Fruit fly (Drosophila melanogaster) whole organism, pupa: ENCODE data around the gene CG46059.

Experiments used
- CG10348 ChIP-seq: fragments of 200-800 bp; sonication (Bioruptor generic); IDR thresholded peaks from 2 replicates; pipeline ENCODE4 v1.3.6; 2022; ENCODE audit warnings: missing biosample characterization, missing genetic modification characterization
- CG12605 ChIP-seq: fragments of 200-800 bp; sonication (Bioruptor generic); IDR thresholded peaks from 2 replicates; pipeline ENCODE4 v1.3.6; 2022; ENCODE audit warnings: missing biosample characterization, missing genetic modification characterization
- CG13204 ChIP-seq: fragments of 200-800 bp; sonication (Bioruptor generic); optimal IDR thresholded peaks from 2 replicates; lab custom pipeline; 2018; ENCODE audit warnings: missing biosample characterization, mild to moderate bottlenecking, missing genetic modification characterization, moderate library complexity
- CG14655 ChIP-seq: fragments of 200-800 bp; sonication (Bioruptor generic); optimal IDR thresholded peaks from 3 replicates; lab custom pipeline; 2017; ENCODE audit warnings: mild to moderate bottlenecking, missing biosample characterization, missing genetic modification reagents, missing genetic modification characterization
- CG15710 ChIP-seq: fragments of 200-800 bp; sonication (Bioruptor generic); optimal IDR thresholded peaks from 2 replicates; lab custom pipeline; 2018; ENCODE audit warnings: missing biosample characterization, mild to moderate bottlenecking, missing genetic modification characterization, moderate library complexity
- CG17806 ChIP-seq: fragments of 200-800 bp; sonication (Bioruptor generic); optimal IDR thresholded peaks from 2 replicates; lab custom pipeline; 2018; ENCODE audit warnings: missing biosample characterization, mild to moderate bottlenecking, missing genetic modification characterization, moderate library complexity
- CG32121 ChIP-seq: fragments of 200-800 bp; sonication (Bioruptor generic); IDR thresholded peaks from 2 replicates; pipeline ENCODE4 v1.3.6; 2022; ENCODE audit warnings: missing biosample characterization, missing genetic modification characterization
- CG34367 ChIP-seq: fragments of 200-800 bp; sonication (Bioruptor generic); optimal IDR thresholded peaks from 2 replicates; lab custom pipeline; 2018; ENCODE audit warnings: missing biosample characterization, mild to moderate bottlenecking, missing genetic modification characterization
- CG4496 ChIP-seq: fragments of 200-800 bp; sonication (Bioruptor generic); IDR thresholded peaks from 3 replicates; pipeline ENCODE4 v1.3.6; 2022; ENCODE audit warnings: missing biosample characterization, missing genetic modification characterization
- CG8159 ChIP-seq: fragments of 200-800 bp; sonication (Bioruptor generic); optimal IDR thresholded peaks from 3 replicates; lab custom pipeline; 2018; ENCODE audit warnings: missing biosample characterization, mild to moderate bottlenecking, missing genetic modification characterization, moderate library complexity
- CG8301 ChIP-seq: fragments of 200-800 bp; sonication (Bioruptor generic); optimal IDR thresholded peaks from 2 replicates; lab custom pipeline; 2018; ENCODE audit warnings: missing biosample characterization, mild to moderate bottlenecking, missing genetic modification characterization
- CG9948 ChIP-seq: fragments of 200-800 bp; sonication (Bioruptor generic); optimal IDR thresholded peaks from 2 replicates; lab custom pipeline; 2018; ENCODE audit warnings: missing biosample characterization, mild to moderate bottlenecking, missing genetic modification characterization, moderate library complexity
- D1 ChIP-seq: fragments of 200-800 bp; sonication (Bioruptor generic); optimal IDR thresholded peaks from 2 replicates; lab custom pipeline; 2018; ENCODE audit warnings: missing biosample characterization, mild to moderate bottlenecking, missing genetic modification characterization, moderate library complexity
- EcR ChIP-seq: fragments of 200-800 bp; sonication (Bioruptor generic); optimal IDR thresholded peaks from 3 replicates; lab custom pipeline; 2019; ENCODE audit warnings: missing biosample characterization, missing genetic modification characterization, mild to moderate bottlenecking, moderate library complexity, missing genetic modification reagents
- Ets98B ChIP-seq: fragments of 200-800 bp; sonication (Bioruptor generic); IDR thresholded peaks from 2 replicates; pipeline ENCODE4 v1.3.6; 2022; ENCODE audit warnings: missing biosample characterization, missing genetic modification characterization
- Pif1A ChIP-seq: fragments of 200-800 bp; sonication (Bioruptor generic); optimal IDR thresholded peaks from 3 replicates; lab custom pipeline; 2016; ENCODE audit warnings: missing biosample characterization, missing genetic modification characterization
- Pif1B ChIP-seq: fragments of 200-800 bp; sonication (Bioruptor generic); optimal IDR thresholded peaks from 3 replicates; lab custom pipeline; 2016; ENCODE audit warnings: missing biosample characterization, missing genetic modification characterization
- Snoo ChIP-seq: fragments of 200-800 bp; sonication (Bioruptor generic); optimal IDR thresholded peaks from 3 replicates; lab custom pipeline; 2017; ENCODE audit warnings: missing biosample characterization, mild to moderate bottlenecking, missing genetic modification characterization, inconsistent platforms
- fd96Ca ChIP-seq: fragments of 200-800 bp; sonication (Bioruptor generic); IDR thresholded peaks from 3 replicates; pipeline ENCODE4 v1.3.6; 2022; ENCODE audit warnings: missing biosample characterization, missing genetic modification characterization
- gl ChIP-seq: fragments of 200-800 bp; sonication (Bioruptor generic); optimal IDR thresholded peaks from 2 replicates; lab custom pipeline; 2018; ENCODE audit warnings: missing biosample characterization, mild to moderate bottlenecking, missing genetic modification characterization
- rn ChIP-seq: fragments of 200-800 bp; sonication (Bioruptor generic); IDR thresholded peaks from 2 replicates; pipeline ENCODE4 v1.3.6; 2022; ENCODE audit warnings: missing biosample characterization, missing genetic modification characterization

Gene CG46059

dm6 chr2L:19146047-19146446, 37.5 kb downstream of the CG46059 start:
- peak; percentile 67 for TF ChIP-seq CG13204
- no peak for TF ChIP-seq Snoo (tag; lab: Kevin White, UChicago)
- no peak for TF ChIP-seq Pif1A (GFP tag; lab: Kevin White, UChicago)
- TF ChIP-seq EcR (GFP tag; lab: Kevin White, UChicago): peak; percentile 76

dm6 chr2L:19144115-19144514, 39.5 kb downstream of the CG46059 start:
- peak; percentile 46 for TF ChIP-seq CG15710 (tag; lab: Kevin White, UChicago)
- no peak for TF ChIP-seq CG32121 (GFP tag; lab: Robert Waterston, UW)
- TF ChIP-seq gl: peak; percentile 59
- TF ChIP-seq Ets98B (GFP tag; lab: Robert Waterston, UW): no peak
- no peak for TF ChIP-seq rn (GFP tag; lab: Robert Waterston, UW)
- peak; percentile 60; the same call in 2 of the 3 replicates for TF ChIP-seq fd96Ca (GFP tag; lab: Robert Waterston, UW)
- TF ChIP-seq Pif1A (GFP tag; lab: Kevin White, UChicago): no peak
- peak; percentile 38 for TF ChIP-seq CG8159
- peak; percentile 80 for TF ChIP-seq EcR (GFP tag; lab: Kevin White, UChicago)
- peak; percentile 55; the same call in 2 of the 3 replicates for TF ChIP-seq CG4496 (GFP tag; lab: Robert Waterston, UW)
- peak; percentile 17 for TF ChIP-seq CG9948 (tag; lab: Kevin White, UChicago)
- no peak for TF ChIP-seq CG8301 (tag; lab: Kevin White, UChicago)
- TF ChIP-seq Pif1B (GFP tag; lab: Kevin White, UChicago): no peak
- no peak for TF ChIP-seq CG10348 (GFP tag; lab: Robert Waterston, UW)
- 0 out of 2 replicates have a peak, but pooled peaks have one; percentile 41 for TF ChIP-seq CG12605
- peak; percentile 78 for TF ChIP-seq CG13204
- TF ChIP-seq CG34367 (tag; lab: Kevin White, UChicago): no peak
- TF ChIP-seq CG14655: peak; percentile 26
- TF ChIP-seq Snoo (tag; lab: Kevin White, UChicago): no peak
- TF ChIP-seq CG17806 (tag; lab: Kevin White, UChicago): peak; percentile 0
- TF ChIP-seq D1 (tag; lab: Kevin White, UChicago): no peak
- TF ChIP-seq, all 21 proteins: peak for 11

dm6 chr2L:19142176-19142870, 41.3 kb downstream of the CG46059 start:
- TF ChIP-seq D1 (tag; lab: Kevin White, UChicago) (peak; percentile 35), CG12605 (no peak), EcR (GFP tag; lab: Kevin White, UChicago) (peak; percentile 97), Snoo (tag; lab: Kevin White, UChicago) (peak; percentile 28), CG15710 (tag; lab: Kevin White, UChicago) (peak; percentile 63), CG14655 (peak; percentile 84), CG13204 (no peak), CG17806 (tag; lab: Kevin White, UChicago) (peak; percentile 81), fd96Ca (GFP tag; lab: Robert Waterston, UW) (0 out of 3 replicates have a peak, but pooled peaks have one; percentile 7), CG8301 (tag; lab: Kevin White, UChicago) (peak; percentile 77), CG10348 (GFP tag; lab: Robert Waterston, UW) (no peak), gl (no peak), CG34367 (tag; lab: Kevin White, UChicago) (peak; percentile 51), Pif1B (GFP tag; lab: Kevin White, UChicago) (peak; percentile 7), CG8159 (peak; percentile 72), rn (GFP tag; lab: Robert Waterston, UW) (no peak), CG32121 (GFP tag; lab: Robert Waterston, UW) (no peak), CG4496 (GFP tag; lab: Robert Waterston, UW) (peak; percentile 74), CG9948 (tag; lab: Kevin White, UChicago) (peak; percentile 73), Pif1A (GFP tag; lab: Kevin White, UChicago) (peak; percentile 62), Ets98B (GFP tag; lab: Robert Waterston, UW) (0 out of 2 replicates have a peak, but pooled peaks have one; percentile 4)

dm6 chr2L:19141435-19142126, 42.0 kb downstream of the CG46059 start:
- TF ChIP-seq Ets98B (GFP tag; lab: Robert Waterston, UW) (no peak), CG34367 (tag; lab: Kevin White, UChicago) (peak; percentile 72), CG8159 (peak; percentile 80), CG12605 (0 out of 2 replicates have a peak, but pooled peaks have one; percentile 17), gl (peak; percentile 28), CG9948 (tag; lab: Kevin White, UChicago) (peak; percentile 86), CG10348 (GFP tag; lab: Robert Waterston, UW) (no peak), D1 (tag; lab: Kevin White, UChicago) (peak; percentile 36), Pif1B (GFP tag; lab: Kevin White, UChicago) (peak; percentile 75), rn (GFP tag; lab: Robert Waterston, UW) (peak; percentile 56), EcR (GFP tag; lab: Kevin White, UChicago) (no peak), Pif1A (GFP tag; lab: Kevin White, UChicago) (peak; percentile 84), CG17806 (tag; lab: Kevin White, UChicago) (peak; percentile 81), CG8301 (tag; lab: Kevin White, UChicago) (peak; percentile 96), Snoo (tag; lab: Kevin White, UChicago) (peak; percentile 88), CG14655 (peak; percentile 97), CG32121 (GFP tag; lab: Robert Waterston, UW) (peak; percentile 77), CG4496 (GFP tag; lab: Robert Waterston, UW) (peak; percentile 85), CG13204 (no peak), CG15710 (tag; lab: Kevin White, UChicago) (peak; percentile 56), fd96Ca (GFP tag; lab: Robert Waterston, UW) (peak; percentile 70; the same call in 2 of the 3 replicates)
- TF ChIP-seq, all 21 proteins: peak for 17
